Worm (Caenorhabditis elegans) whole organism, L1 larva: Measurements from ENCODE around the gene F44A6.5.
A peak's percentile ranks its signal among the peaks of the same experiment; 100 is the strongest.

Experiments
- C16A3.4 ChIP-seq: fragments of 150-350 bp; optimal IDR thresholded peaks from 2 replicates; lab custom pipeline; 2014; ENCODE audit warnings: missing biosample characterization, missing genetic modification characterization
- C34B4.2 ChIP-seq: sonication (generic microtip); optimal IDR thresholded peaks from 2 replicates; lab custom pipeline; 2017; ENCODE audit warnings: mild to moderate bottlenecking, missing genetic modification characterization, missing compliant biosample characterization
- Y116A8C.19 ChIP-seq: sonication (generic microtip); optimal IDR thresholded peaks from 2 replicates; lab custom pipeline; 2016; ENCODE audit warnings: missing compliant biosample characterization, missing genetic modification characterization, borderline replicate concordance
- aha-1 ChIP-seq: fragments of 150-350 bp; optimal IDR thresholded peaks from 2 replicates; lab custom pipeline; 2014; ENCODE audit warnings: missing biosample characterization, missing genetic modification characterization
- alr-1 ChIP-seq: fragments of 200-800 bp; sonication (Bioruptor generic); optimal IDR thresholded peaks from 2 replicates; lab custom pipeline; 2018; ENCODE audit warnings: borderline replicate concordance, mild to moderate bottlenecking, missing genetic modification characterization, missing compliant biosample characterization
- aly-2 ChIP-seq: fragments of 150-350 bp; optimal IDR thresholded peaks from 2 replicates; lab custom pipeline; 2014; ENCODE audit warnings: missing biosample characterization, missing genetic modification characterization
- ama-1 ChIP-seq: fragments of 150-350 bp; optimal IDR thresholded peaks from 2 replicates; lab custom pipeline; 2014
- blmp-1 ChIP-seq: fragments of 150-350 bp; optimal IDR thresholded peaks from 2 replicates; lab custom pipeline; 2014; ENCODE audit warnings: missing biosample characterization, missing genetic modification characterization
- ceh-63 ChIP-seq: fragments of 200-800 bp; sonication (Bioruptor generic); optimal IDR thresholded peaks from 2 replicates; lab custom pipeline; 2018; ENCODE audit warnings: mild to moderate bottlenecking, missing genetic modification characterization, missing compliant biosample characterization
- ceh-8 ChIP-seq: fragments of 200-800 bp; sonication (Bioruptor generic); optimal IDR thresholded peaks from 2 replicates; lab custom pipeline; 2018; ENCODE audit warnings: mild to moderate bottlenecking, missing genetic modification characterization, moderate library complexity, missing compliant biosample characterization
- ceh-90 ChIP-seq: sonication (generic microtip); optimal IDR thresholded peaks from 2 replicates; lab custom pipeline; 2016; ENCODE audit warnings: missing genetic modification characterization, missing compliant biosample characterization
- efl-1 ChIP-seq, 4 experiments: fragments of 150-350 bp; optimal IDR thresholded peaks in 3 of 4; peaks in 1 of 4; 1 replicate in 1 of 4; 2 replicates in 3 of 4; lab custom pipeline; 2014; ENCODE audit warnings: missing biosample characterization in 2 of 4, missing genetic modification characterization in 2 of 4, missing genetic modification reagents in 2 of 4
- efl-3 ChIP-seq: fragments of 200-800 bp; sonication (Bioruptor generic); optimal IDR thresholded peaks from 2 replicates; lab custom pipeline; 2018; ENCODE audit warnings: mild to moderate bottlenecking, missing genetic modification characterization, missing compliant biosample characterization
- egl-13 ChIP-seq: sonication (generic microtip); optimal IDR thresholded peaks from 2 replicates; lab custom pipeline; 2016; ENCODE audit warnings: missing genotype, missing genetic modification reagents, missing genetic modification characterization, missing compliant biosample characterization
- elt-2 ChIP-seq: sonication (generic microtip); optimal IDR thresholded peaks from 2 replicates; lab custom pipeline; 2016; ENCODE audit warnings: missing genetic modification characterization, mild to moderate bottlenecking, inconsistent platforms, missing compliant biosample characterization, missing genetic modification reagents
- fkh-8 ChIP-seq: sonication (generic microtip); optimal IDR thresholded peaks from 2 replicates; lab custom pipeline; 2016; ENCODE audit warnings: mild to moderate bottlenecking, missing genetic modification characterization, missing compliant biosample characterization
- fos-1 ChIP-seq: fragments of 150-350 bp; optimal IDR thresholded peaks from 2 replicates; lab custom pipeline; 2014; ENCODE audit warnings: missing biosample characterization, missing genetic modification characterization
- grh-1 ChIP-seq: fragments of 200-800 bp; sonication (Bioruptor generic); IDR thresholded peaks from 2 replicates; pipeline ENCODE4 v1.3.6; 2022; ENCODE audit warnings: missing genetic modification reagents, missing genetic modification characterization, missing compliant biosample characterization
- hlh-17 ChIP-seq: fragments of 200-800 bp; sonication (Bioruptor generic); optimal IDR thresholded peaks from 2 replicates; lab custom pipeline; 2018; ENCODE audit warnings: missing genetic modification characterization, mild to moderate bottlenecking, missing compliant biosample characterization, moderate library complexity, borderline replicate concordance
- irx-1 ChIP-seq: sonication (generic microtip); optimal IDR thresholded peaks from 2 replicates; lab custom pipeline; 2016; ENCODE audit warnings: missing genetic modification characterization, missing compliant biosample characterization
- lin-13 ChIP-seq: fragments of 150-350 bp; optimal IDR thresholded peaks from 2 replicates; lab custom pipeline; 2014; ENCODE audit warnings: missing biosample characterization, missing genetic modification reagents, missing genetic modification characterization
- lin-15B ChIP-seq: fragments of 150-350 bp; sonication (generic microtip); optimal IDR thresholded peaks from 3 replicates; lab custom pipeline; 2014; ENCODE audit warnings: missing biosample characterization, missing genetic modification characterization
- lir-3 ChIP-seq: sonication (generic microtip); optimal IDR thresholded peaks from 2 replicates; lab custom pipeline; 2016; ENCODE audit warnings: mild to moderate bottlenecking, missing genetic modification characterization, moderate library complexity, missing compliant biosample characterization; ENCODE audit not compliant: poor library complexity
- lsy-2 ChIP-seq, 2 experiments: fragments of 150-350 bp; optimal IDR thresholded peaks; 2 replicates each; lab custom pipeline; 2014; ENCODE audit warnings: missing biosample characterization in 2 of 2, missing genetic modification characterization in 2 of 2
- mab-9 ChIP-seq: fragments of 200-800 bp; sonication (Bioruptor generic); IDR thresholded peaks from 2 replicates; pipeline ENCODE4 v1.3.6; 2022; ENCODE audit warnings: missing genetic modification reagents, missing genetic modification characterization, missing compliant biosample characterization
- nhr-19 ChIP-seq: fragments of 200-800 bp; sonication (Bioruptor generic); conservative IDR thresholded peaks from 2 replicates; pipeline ENCODE4 v1.3.6; 2022; ENCODE audit warnings: missing genetic modification characterization, missing compliant biosample characterization
- nhr-20 ChIP-seq: sonication (generic microtip); optimal IDR thresholded peaks from 2 replicates; lab custom pipeline; 2016; ENCODE audit warnings: mild to moderate bottlenecking, missing genetic modification characterization, missing compliant biosample characterization
- nhr-237 ChIP-seq: fragments of 150-350 bp; optimal IDR thresholded peaks from 2 replicates; lab custom pipeline; 2014; ENCODE audit warnings: missing biosample characterization, missing genetic modification characterization
- nhr-28 ChIP-seq: fragments of 150-350 bp; optimal IDR thresholded peaks from 2 replicates; lab custom pipeline; 2014; ENCODE audit warnings: missing biosample characterization, missing genetic modification characterization
- nhr-71 ChIP-seq: sonication (generic microtip); optimal IDR thresholded peaks from 2 replicates; lab custom pipeline; 2016; ENCODE audit warnings: mild to moderate bottlenecking, missing genetic modification characterization, moderate library complexity, missing compliant biosample characterization
- nhr-77 ChIP-seq: fragments of 150-350 bp; optimal IDR thresholded peaks from 2 replicates; lab custom pipeline; 2014; ENCODE audit warnings: missing biosample characterization, missing genetic modification characterization
- nhr-84 ChIP-seq: sonication (generic microtip); optimal IDR thresholded peaks from 2 replicates; lab custom pipeline; 2017; ENCODE audit warnings: missing biosample characterization, missing genetic modification characterization
- pag-3 ChIP-seq: sonication (generic microtip); optimal IDR thresholded peaks from 2 replicates; lab custom pipeline; 2017; ENCODE audit warnings: missing genetic modification characterization, mild to moderate bottlenecking, missing compliant biosample characterization, antibody characterized with exemption, borderline replicate concordance; ENCODE audit not compliant: insufficient read depth
- pax-3 ChIP-seq: fragments of 200-800 bp; sonication (Bioruptor generic); optimal IDR thresholded peaks from 2 replicates; lab custom pipeline; 2018; ENCODE audit warnings: mild to moderate bottlenecking, missing genetic modification characterization, moderate library complexity, missing compliant biosample characterization
- pqm-1 ChIP-seq: sonication (generic microtip); optimal IDR thresholded peaks from 3 replicates; lab custom pipeline; 2017; ENCODE audit warnings: missing biosample characterization, missing genetic modification characterization
- rnt-1 ChIP-seq: sonication (generic microtip); optimal IDR thresholded peaks from 2 replicates; lab custom pipeline; 2016; ENCODE audit warnings: mild to moderate bottlenecking, missing genetic modification characterization, moderate library complexity, missing compliant biosample characterization
- skn-1 ChIP-seq: fragments of 150-350 bp; optimal IDR thresholded peaks from 2 replicates; lab custom pipeline; 2014; ENCODE audit warnings: missing biosample characterization, missing genetic modification characterization
- snpc-4 ChIP-seq: fragments of 150-350 bp; optimal IDR thresholded peaks from 2 replicates; lab custom pipeline; 2014; ENCODE audit warnings: missing biosample characterization, missing genetic modification characterization
- snu-23 ChIP-seq: sonication (generic microtip); optimal IDR thresholded peaks from 2 replicates; lab custom pipeline; 2016; ENCODE audit warnings: missing genetic modification characterization, missing compliant biosample characterization
- sox-4 ChIP-seq: sonication (generic microtip); optimal IDR thresholded peaks from 2 replicates; lab custom pipeline; 2016; ENCODE audit warnings: missing genetic modification characterization, missing compliant biosample characterization
- unc-130 ChIP-seq: fragments of 150-350 bp; optimal IDR thresholded peaks from 2 replicates; lab custom pipeline; 2017; ENCODE audit warnings: missing biosample characterization, missing genetic modification characterization, inconsistent platforms
- unc-62 ChIP-seq: fragments of 150-350 bp; optimal IDR thresholded peaks from 2 replicates; lab custom pipeline; 2014; ENCODE audit warnings: missing biosample characterization, missing genetic modification reagents, missing genetic modification characterization
- unc-86 ChIP-seq: sonication (generic microtip); optimal IDR thresholded peaks from 2 replicates; lab custom pipeline; 2016; ENCODE audit warnings: missing genetic modification characterization, missing compliant biosample characterization
- zag-1 ChIP-seq: fragments of 150-350 bp; optimal IDR thresholded peaks from 2 replicates; lab custom pipeline; 2014; ENCODE audit warnings: missing biosample characterization, missing genetic modification characterization
- zip-4 ChIP-seq: fragments of 200-800 bp; sonication (Bioruptor generic); optimal IDR thresholded peaks from 2 replicates; lab custom pipeline; 2018; ENCODE audit warnings: mild to moderate bottlenecking, missing genetic modification characterization, moderate library complexity, missing compliant biosample characterization
- ztf-11 ChIP-seq, 2 experiments: sonication (generic microtip); optimal IDR thresholded peaks; 2 replicates each; lab custom pipeline; 2016 to 2017; ENCODE audit warnings: missing genetic modification characterization in 2 of 2, missing biosample characterization in 1 of 2, missing compliant biosample characterization in 1 of 2

Gene F44A6.5

DNA sequence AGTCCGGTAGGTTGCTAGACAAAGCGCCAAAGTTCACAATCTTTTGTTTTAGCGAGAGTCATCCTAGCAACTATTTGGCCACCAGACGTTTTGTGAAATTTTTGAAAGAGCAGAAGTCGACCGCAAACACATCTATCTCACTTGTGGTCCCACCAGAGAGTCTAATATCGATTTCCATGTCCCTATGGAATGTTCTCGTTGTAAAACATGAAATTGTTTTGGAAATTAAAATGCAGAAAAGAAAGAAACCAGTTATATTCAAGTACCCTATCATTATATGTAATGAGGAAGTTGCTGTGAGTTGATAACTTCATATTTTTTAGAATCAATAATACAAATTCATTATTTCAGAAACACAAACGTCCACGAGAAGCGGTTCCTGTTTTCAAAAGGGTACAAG, 34.0 kb downstream of the F44A6.5 start:
- TF ChIP-seq ztf-11 (tag; optimal IDR thresholded peaks at IDR 0.05; lab: Kevin White, UChicago): no peak
- TF ChIP-seq C16A3.4 (tag; lab: Kevin White, UChicago): no peak
- TF ChIP-seq C34B4.2 (tag; lab: Kevin White, UChicago): no peak
- TF ChIP-seq nhr-84 (tag; lab: Kevin White, UChicago): no peak
- no peak for TF ChIP-seq pqm-1 (tag; lab: Kevin White, UChicago)
- no peak for TF ChIP-seq lir-3 (tag; lab: Kevin White, UChicago)
- no peak for TF ChIP-seq nhr-28 (tag; lab: Kevin White, UChicago)
- no peak for TF ChIP-seq pag-3 (tag; lab: Kevin White, UChicago)
- no peak for TF ChIP-seq nhr-237 (tag; lab: Kevin White, UChicago)
- TF ChIP-seq skn-1: no peak
- no peak for TF ChIP-seq fkh-8 (tag; lab: Kevin White, UChicago)
- no peak for TF ChIP-seq lin-15B (tag; lab: Kevin White, UChicago)
- TF ChIP-seq ceh-63: no peak
- no peak for TF ChIP-seq pax-3 (tag; lab: Kevin White, UChicago)
- TF ChIP-seq sox-4 (tag; lab: Kevin White, UChicago): no peak
- TF ChIP-seq snu-23 (GFP tag; lab: Kevin White, UChicago): no peak
- TF ChIP-seq, all 84 proteins: peak for 0

DNA sequence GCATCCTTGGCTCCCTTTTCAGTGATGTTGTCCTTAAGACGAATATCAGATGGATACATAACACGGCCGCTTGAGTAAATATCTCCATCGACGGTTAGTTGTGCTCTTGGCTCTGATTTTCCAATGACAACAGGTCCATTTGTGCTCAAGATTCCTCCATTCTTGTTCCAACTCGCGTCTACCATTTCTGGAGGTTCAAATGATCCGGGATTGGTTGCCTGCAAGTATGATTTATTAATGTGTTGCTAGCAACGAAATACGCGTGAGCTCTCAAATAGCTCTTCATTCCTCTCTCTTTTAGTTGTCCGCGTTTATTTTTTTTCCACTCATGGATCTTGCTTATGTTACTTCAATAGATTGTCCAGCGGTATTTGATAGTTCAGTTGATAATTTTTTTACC, 35.0 kb downstream of the F44A6.5 start, which contains the start of gene arrd-28:
arrd-28 (plus strand) TSS at position 301 of the 400 bp plus-strand sequence.
- TF ChIP-seq efl-1 (optimal IDR thresholded peaks at IDR 0.05; lab: Kevin White, UChicago) (no peak), efl-1 (GFP tag; optimal IDR thresholded peaks at IDR 0.05 in 1 of 2; lab: Kevin White, UChicago) (peak in 1 of 2 experiments; percentile 27), grh-1 (GFP tag; lab: Robert Waterston, UW) (no peak), skn-1 (no peak)

DNA sequence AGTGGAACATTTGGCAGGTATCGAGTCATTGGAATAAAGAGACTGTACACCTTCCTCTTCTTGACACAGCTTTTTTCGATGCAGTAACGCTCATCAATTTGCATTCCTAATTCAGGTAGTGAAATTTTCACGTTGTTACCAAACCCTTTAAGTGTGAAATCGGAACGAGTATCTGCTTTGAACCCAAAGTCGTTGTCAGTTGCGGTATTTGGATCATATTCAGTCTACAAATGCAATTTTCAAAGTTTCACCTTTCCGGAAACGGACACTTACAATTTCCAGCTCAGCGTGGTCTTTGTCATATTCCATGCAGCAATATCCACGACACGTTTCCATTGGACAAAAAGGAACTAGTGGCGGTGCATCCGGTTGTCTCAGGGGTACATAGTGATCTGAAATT, 36.1 kb downstream of the F44A6.5 start:
- no peak for TF ChIP-seq efl-1 (optimal IDR thresholded peaks at IDR 0.05; lab: Kevin White, UChicago)
- peak in 1 of 2 experiments; percentile 55 for TF ChIP-seq efl-1 (GFP tag; optimal IDR thresholded peaks at IDR 0.05 in 1 of 2; lab: Kevin White, UChicago)
- no peak for TF ChIP-seq zag-1
- TF ChIP-seq, all 84 proteins: peak for 1

DNA sequence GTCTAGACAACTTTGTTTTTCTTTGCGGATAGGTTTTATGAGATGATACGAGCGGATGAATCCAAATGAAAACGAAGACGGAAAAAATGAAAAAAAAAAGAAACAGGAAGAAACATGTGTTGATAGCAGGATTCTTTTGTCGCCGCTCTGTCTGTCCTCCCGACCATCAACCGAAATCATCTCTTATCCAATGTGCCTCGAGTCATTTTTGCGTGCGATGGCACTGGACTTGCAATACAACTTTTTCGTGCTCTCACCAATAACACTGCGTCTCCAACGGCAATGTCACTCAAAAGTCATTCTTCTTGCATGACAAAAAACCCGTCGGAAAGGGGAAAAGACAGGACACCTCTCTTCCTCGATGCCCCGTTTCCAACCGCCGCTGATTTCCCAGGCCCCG, 42.4 kb downstream of the F44A6.5 start, which contains the start of gene ncs-4:
ncs-4 (plus strand) TSS at position 227 of the 400 bp plus-strand sequence.
- TF ChIP-seq zip-4 (GFP tag; lab: Kevin White, UChicago) (no peak), ama-1 (lab: Kevin White, UChicago) (no peak), egl-13 (tag; lab: Kevin White, UChicago) (no peak), Y116A8C.19 (tag; lab: Kevin White, UChicago) (no peak), blmp-1 (tag; lab: Kevin White, UChicago) (peak; percentile 33), nhr-77 (tag; lab: Kevin White, UChicago) (no peak), mab-9 (no peak), unc-130 (tag; lab: Kevin White, UChicago) (no peak), rnt-1 (peak; percentile 51), irx-1 (no peak), aha-1 (no peak), nhr-20 (tag; lab: Kevin White, UChicago) (peak; percentile 19), snpc-4 (no peak), nhr-19 (GFP tag; lab: Robert Waterston, UW) (peak; percentile 22; the same call in 1 of the 2 replicates), fos-1 (tag; lab: Kevin White, UChicago) (no peak), aly-2 (tag; lab: Kevin White, UChicago) (no peak), lin-13 (GFP tag; lab: Kevin White, UChicago) (no peak), ceh-8 (GFP tag; lab: Kevin White, UChicago) (no peak), hlh-17 (no peak), alr-1 (tag; lab: Kevin White, UChicago) (no peak), pqm-1 (tag; lab: Kevin White, UChicago) (no peak), lsy-2 (tag; optimal IDR thresholded peaks at IDR 0.05; lab: Kevin White, UChicago) (no peak), unc-62 (GFP tag; lab: Kevin White, UChicago) (no peak), unc-86 (tag; lab: Kevin White, UChicago) (no peak), efl-3 (GFP tag; lab: Kevin White, UChicago) (no peak), grh-1 (GFP tag; lab: Robert Waterston, UW) (no peak), ceh-90 (tag; lab: Kevin White, UChicago) (no peak), sox-4 (tag; lab: Kevin White, UChicago) (no peak), elt-2 (tag; lab: Kevin White, UChicago) (no peak), pag-3 (tag; lab: Kevin White, UChicago) (peak; percentile 78), zag-1 (no peak), nhr-71 (tag; lab: Kevin White, UChicago) (peak; percentile 51)
